Worm (Caenorhabditis elegans): ENCODE measurements around the gene his-16.

his-16 gene

ce11 chrII:13783880-13784279 lies 34.1 kb downstream of the his-16 start, which contains the start of gene C01B9.4:
C01B9.4 (minus strand) TSS chrII:13783980.
- TF ChIP-seq lag-1 (GFP tag; IDR thresholded peaks at IDR 0.05) (no peak), rpc-1 (optimal IDR thresholded peaks at IDR 0.05) (no peak), rpc-1 (tag; optimal IDR thresholded peaks at IDR 0.05) (peak; percentile 28)

- TF ChIP-seq rpc-1 (optimal IDR thresholded peaks at IDR 0.05) (peak; percentile 69), rpc-1 (tag; optimal IDR thresholded peaks at IDR 0.05) (peak; percentile 63), unc-62 (GFP tag; optimal IDR thresholded peaks at IDR 0.05) (no peak), nhr-27 (tag; optimal IDR thresholded peaks at IDR 0.05) (no peak), Y79H2A.3 (GFP tag; conservative IDR thresholded peaks at IDR 0.05) (no peak), rec-8 (tag; optimal IDR thresholded peaks at IDR 0.05) (peak in 1 of 2 experiments; percentile 18), atf-7 (tag; optimal IDR thresholded peaks at IDR 0.05) (peak; percentile 68), hmg-1.2 (GFP tag; IDR thresholded peaks at IDR 0.05) (0 out of 2 replicates have a peak, but pooled peaks have one; percentile 5), snpc-4 (GFP tag; optimal IDR thresholded peaks at IDR 0.05) (no peak), snpc-4 (tag; optimal IDR thresholded peaks at IDR 0.05) (peak in 3 of 4 experiments; percentile 36 to 70 (median 59)), hlh-26 (GFP tag; conservative IDR thresholded peaks at IDR 0.05) (no peak), madf-10 (tag; optimal IDR thresholded peaks at IDR 0.05) (peak; percentile 46), ztf-3 (GFP tag; optimal IDR thresholded peaks at IDR 0.05) (peak; percentile 11), let-607 (tag; optimal IDR thresholded peaks at IDR 0.05) (peak; percentile 23 to 61), repo-1 (tag; optimal IDR thresholded peaks at IDR 0.05) (peak; percentile 81), ztf-25 (GFP tag; IDR thresholded peaks at IDR 0.05) (no peak), ztf-28 (GFP tag; IDR thresholded peaks at IDR 0.05) (no peak), hsf-1 (GFP tag; IDR thresholded peaks at IDR 0.05) (no peak), tbp1 (GFP tag; optimal IDR thresholded peaks at IDR 0.05) (peak; percentile 82), nfya-2 (GFP tag; IDR thresholded peaks at IDR 0.05) (no peak), Y53F4B.3 (GFP tag; IDR thresholded peaks at IDR 0.05) (no peak), ceh-100 (GFP tag; IDR thresholded peaks at IDR 0.05) (no peak), zim-3 (tag; optimal IDR thresholded peaks at IDR 0.05) (no peak), dox-1 (GFP tag; IDR thresholded peaks at IDR 0.05) (peak; percentile 57), die-1 (tag; optimal IDR thresholded peaks at IDR 0.05) (peak; percentile 22), attf-5 (GFP tag; optimal IDR thresholded peaks at IDR 0.05) (peak; percentile 13), B0336.3 (GFP tag; IDR thresholded peaks at IDR 0.05) (peak; percentile 50; the same call in 1 of the 2 replicates), lsl-1 (GFP tag; optimal IDR thresholded peaks at IDR 0.05) (peak; percentile 8), sptf-2 (GFP tag; optimal IDR thresholded peaks at IDR 0.05) (no peak), F57C9.4 (tag; optimal IDR thresholded peaks at IDR 0.05) (no peak), nfyb-1 (GFP tag; IDR thresholded peaks at IDR 0.05) (0 out of 2 replicates have a peak, but pooled peaks have one; percentile 49), ztf-6 (GFP tag; IDR thresholded peaks at IDR 0.05) (no peak), Y53G8AR.9 (GFP tag; conservative IDR thresholded peaks at IDR 0.05) (peak; percentile 24; the same call in 1 of the 2 replicates), ceh-27 (GFP tag; optimal IDR thresholded peaks at IDR 0.05) (peak; percentile 7), B0261.1 (tag; optimal IDR thresholded peaks at IDR 0.05) (peak; percentile 66), nhr-90 (tag; optimal IDR thresholded peaks at IDR 0.05) (peak; percentile 68), ZK185.1 (tag; optimal IDR thresholded peaks at IDR 0.05; ENCODE audit: poor library complexity, severe bottlenecking) (peak; percentile 83), ztf-18 (tag; optimal IDR thresholded peaks at IDR 0.05) (no peak), nhr-80 (tag; optimal IDR thresholded peaks at IDR 0.05) (peak; percentile 95), snpc-3.4 (tag; optimal IDR thresholded peaks at IDR 0.05) (no peak), aptf-3 (GFP tag; IDR thresholded peaks at IDR 0.05) (no peak), F10E7.11 (tag; optimal IDR thresholded peaks at IDR 0.05) (no peak), nhr-179 (tag; optimal IDR thresholded peaks at IDR 0.05) (peak; percentile 61), F33H1.4 (GFP tag; IDR thresholded peaks at IDR 0.05) (no peak), egl-44 (GFP tag; IDR thresholded peaks at IDR 0.05) (no peak)
Measured at ce11 chrII:13780792-13781248, 37.1 kb downstream of the his-16 start.

Measured in whole organism, young adult.